Fruit fly (Drosophila melanogaster): Measurements from ENCODE around the gene CG17751.

Gene CG17751

DNA sequence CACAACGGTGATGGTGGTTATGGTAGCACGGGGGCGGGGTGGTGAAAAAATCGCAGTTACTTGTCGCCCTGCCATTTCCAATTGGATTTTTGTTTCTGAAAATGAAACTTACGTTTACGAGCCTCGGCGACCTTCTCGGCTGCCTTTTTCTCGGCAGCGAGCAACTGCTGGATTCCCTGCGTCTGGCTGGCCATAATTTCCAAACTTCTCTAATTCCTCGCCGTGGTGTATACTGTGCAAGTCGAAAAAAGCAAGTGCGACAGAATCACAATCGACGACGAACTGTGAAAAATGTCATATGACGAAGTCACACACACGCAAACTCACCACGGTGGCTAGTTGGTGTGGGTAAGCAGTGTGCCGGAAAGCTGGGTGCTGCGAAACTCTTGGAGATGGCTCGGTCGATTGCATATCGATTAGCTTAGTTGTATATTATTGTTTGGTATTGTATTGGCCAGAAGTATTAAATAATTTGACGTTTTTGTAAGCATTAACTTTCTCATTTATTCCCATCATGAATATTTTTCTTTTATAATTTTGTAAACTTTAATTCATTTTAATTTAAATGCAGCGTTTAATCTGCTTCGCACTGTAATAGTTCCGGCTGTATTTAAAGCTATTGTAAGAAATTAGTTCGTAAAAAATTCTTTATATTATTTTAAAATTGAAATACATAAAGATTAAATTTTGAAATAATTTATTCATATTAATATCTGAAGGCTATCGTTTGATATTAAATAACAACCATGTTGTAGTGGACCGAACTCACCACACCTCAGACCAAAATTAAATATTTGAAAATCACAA is 37.2 kb downstream of the CG17751 start, which contains the start of gene Vha13 (continued):
- TF ChIP-seq Ptx1 (GFP tag; IDR thresholded peaks at IDR 0.05) (peak; percentile 68), CG15011 (GFP tag; optimal IDR thresholded peaks at IDR 0.05) (no peak), shn (GFP tag; optimal IDR thresholded peaks at IDR 0.05) (peak; percentile 49), gcm (GFP tag; optimal IDR thresholded peaks at IDR 0.05) (peak; percentile 17), salm (tag; optimal IDR thresholded peaks at IDR 0.05) (no peak), Chrac-16 (GFP tag; optimal IDR thresholded peaks at IDR 0.05) (peak; percentile 27), CG2120 (GFP tag; optimal IDR thresholded peaks at IDR 0.05) (peak; percentile 58), en (GFP tag; optimal IDR thresholded peaks at IDR 0.05) (no peak), gce (GFP tag; IDR thresholded peaks at IDR 0.05) (no peak), kni (GFP tag; optimal IDR thresholded peaks at IDR 0.05) (peak; percentile 31), Nf-YC (tag; optimal IDR thresholded peaks at IDR 0.05) (peak; percentile 22), CG12744 (GFP tag; optimal IDR thresholded peaks at IDR 0.05) (no peak), CG16779 (GFP tag; IDR thresholded peaks at IDR 0.05) (no peak), run (tag; optimal IDR thresholded peaks at IDR 0.05) (peak; percentile 49), Fer1 (GFP tag; optimal IDR thresholded peaks at IDR 0.05) (peak; percentile 80), Spps (tag; optimal IDR thresholded peaks at IDR 0.05) (no peak), gro (GFP tag; optimal IDR thresholded peaks at IDR 0.05) (peak; percentile 45), Med (GFP tag) (peak; percentile 91), Aef1 (GFP tag; IDR thresholded peaks at IDR 0.05) (peak; percentile 68), aop (GFP tag; IDR thresholded peaks at IDR 0.05) (peak; percentile 64; the same call in 1 of the 2 replicates), CG2116 (GFP tag; optimal IDR thresholded peaks at IDR 0.05) (peak; percentile 71), CG6854 (GFP tag; optimal IDR thresholded peaks at IDR 0.05) (peak; percentile 57), D19B (GFP tag; optimal IDR thresholded peaks at IDR 0.05) (no peak), wdn (GFP tag; IDR thresholded peaks at IDR 0.05) (peak; percentile 18; the same call in 1 of the 2 replicates), CG7839 (tag; optimal IDR thresholded peaks at IDR 0.05) (peak; percentile 5), dan (GFP tag; IDR thresholded peaks at IDR 0.05) (no peak), pfk (GFP tag; optimal IDR thresholded peaks at IDR 0.05) (peak; percentile 43), tgo (GFP tag; IDR thresholded peaks at IDR 0.05) (peak; percentile 42; the same call in 2 of the 3 replicates), CG9727 (GFP tag; optimal IDR thresholded peaks at IDR 0.05) (peak; percentile 33), CG12236 (GFP tag; optimal IDR thresholded peaks at IDR 0.05) (no peak), CG33213 (GFP tag; optimal IDR thresholded peaks at IDR 0.05) (peak; percentile 26), Optix (GFP tag; IDR thresholded peaks at IDR 0.05) (no peak), Rfx (GFP tag; IDR thresholded peaks at IDR 0.05) (peak; percentile 87), CG8944 (GFP tag; optimal IDR thresholded peaks at IDR 0.05) (peak; percentile 53), fd96Cb (tag; optimal IDR thresholded peaks at IDR 0.05) (no peak), CrebB (tag; optimal IDR thresholded peaks at IDR 0.05) (peak; percentile 36), Hey (tag; optimal IDR thresholded peaks at IDR 0.05) (no peak), CG10267 (tag; optimal IDR thresholded peaks at IDR 0.05) (no peak), CG17568 (GFP tag; optimal IDR thresholded peaks at IDR 0.05) (no peak), CoRest (tag; optimal IDR thresholded peaks at IDR 0.05) (peak; percentile 35), CG8388 (GFP tag; optimal IDR thresholded peaks at IDR 0.05) (no peak), CG8478 (optimal IDR thresholded peaks at IDR 0.05) (no peak), hkb (optimal IDR thresholded peaks at IDR 0.05) (no peak), hkb (GFP tag; IDR thresholded peaks at IDR 0.05) (no peak; the same call in 1 of the 2 replicates), Sry-δ (GFP tag; optimal IDR thresholded peaks at IDR 0.05) (peak; percentile 88), sob (GFP tag; IDR thresholded peaks at IDR 0.05) (peak; percentile 68), CG18599 (GFP tag; optimal IDR thresholded peaks at IDR 0.05) (peak; percentile 73), CG10462 (GFP tag; optimal IDR thresholded peaks at IDR 0.05) (no peak), Ravus (GFP tag; IDR thresholded peaks at IDR 0.05) (no peak)
